Fruit fly (Drosophila melanogaster): Measurements from ENCODE around the gene CG8004.
A peak's percentile ranks its signal among the peaks of the same experiment; 100 is the strongest.

CG8004 gene

dm6 chr3L:19906780-19907705 is 21.3 kb downstream of the CG8004 start (continued):
- TF ChIP-seq ranshi (GFP tag; IDR thresholded peaks at IDR 0.05) (peak; percentile 66; the same call in 1 of the 2 replicates), B-H2 (GFP tag; optimal IDR thresholded peaks at IDR 0.05) (no peak), B-H1 (GFP tag; IDR thresholded peaks at IDR 0.05) (no peak; the same call in 2 of the 3 replicates), Poxn (GFP tag; IDR thresholded peaks at IDR 0.05) (no peak), CG5245 (GFP tag; optimal IDR thresholded peaks at IDR 0.05) (peak; percentile 57), CG12236 (GFP tag; optimal IDR thresholded peaks at IDR 0.05) (peak; percentile 74), run (tag; optimal IDR thresholded peaks at IDR 0.05) (no peak), Drgx (GFP tag; IDR thresholded peaks at IDR 0.05) (no peak), row (GFP tag; IDR thresholded peaks at IDR 0.05) (no peak), unc-4 (GFP tag; IDR thresholded peaks at IDR 0.05; ENCODE audit: partially characterized antibody) (no peak), CG1233 (GFP tag; optimal IDR thresholded peaks at IDR 0.05) (peak; percentile 68), abd-A (tag; optimal IDR thresholded peaks at IDR 0.05) (peak; percentile 65), CG12769 (tag; optimal IDR thresholded peaks at IDR 0.05) (peak; percentile 69), CG32767 (GFP tag; IDR thresholded peaks at IDR 0.05) (peak; percentile 51; the same call in 1 of the 2 replicates), E2f2 (GFP tag; IDR thresholded peaks at IDR 0.05) (peak; percentile 50; the same call in 1 of the 2 replicates), jing (GFP tag; optimal IDR thresholded peaks at IDR 0.05) (no peak), ttk (GFP tag; IDR thresholded peaks at IDR 0.05) (no peak; the same call in 1 of the 2 replicates), CG14441 (GFP tag; IDR thresholded peaks at IDR 0.05) (peak; percentile 43; the same call in 1 of the 2 replicates), pros (GFP tag; optimal IDR thresholded peaks at IDR 0.05) (peak; percentile 73), Usf (GFP tag; optimal IDR thresholded peaks at IDR 0.05) (no peak), CG11456 (GFP tag; IDR thresholded peaks at IDR 0.05) (peak; percentile 62; the same call in 1 of the 3 replicates), Gsc (GFP tag; IDR thresholded peaks at IDR 0.05) (no peak), CG3407 (GFP tag; optimal IDR thresholded peaks at IDR 0.05) (peak; percentile 86), otp (GFP tag; IDR thresholded peaks at IDR 0.05) (peak; percentile 82), ase (GFP tag; IDR thresholded peaks at IDR 0.05) (0 out of 3 replicates have a peak, but pooled peaks have one; percentile 23), ash1 (GFP tag; optimal IDR thresholded peaks at IDR 0.05) (peak; percentile 32), yki (optimal IDR thresholded peaks at IDR 0.05) (no peak), CG17829 (tag; optimal IDR thresholded peaks at IDR 0.05) (peak; percentile 20), vvl (GFP tag; IDR thresholded peaks at IDR 0.05) (peak; percentile 73), br (optimal IDR thresholded peaks at IDR 0.05) (no peak), danr (GFP tag; IDR thresholded peaks at IDR 0.05) (peak; percentile 19; the same call in 1 of the 2 replicates), Dad (GFP tag; optimal IDR thresholded peaks at IDR 0.05) (peak; percentile 22), CG4820 (GFP tag; optimal IDR thresholded peaks at IDR 0.05) (peak; percentile 26), CG15073 (GFP tag; optimal IDR thresholded peaks at IDR 0.05) (no peak), CG4404 (GFP tag; IDR thresholded peaks at IDR 0.05) (no peak), D (optimal IDR thresholded peaks at IDR 0.05) (peak; percentile 65), D (GFP tag; optimal IDR thresholded peaks at IDR 0.05) (peak; percentile 62), tup (GFP tag; optimal IDR thresholded peaks at IDR 0.05) (peak; percentile 42), dmrt99B (tag; optimal IDR thresholded peaks at IDR 0.05) (peak; percentile 65), CG17328 (GFP tag; IDR thresholded peaks at IDR 0.05) (peak; percentile 53), Dll (GFP tag; IDR thresholded peaks at IDR 0.05; ENCODE audit: partially characterized antibody) (no peak), CHES-1-like (GFP tag; optimal IDR thresholded peaks at IDR 0.05) (peak; percentile 78), az2 (GFP tag; optimal IDR thresholded peaks at IDR 0.05) (no peak), CG8359 (GFP tag; optimal IDR thresholded peaks at IDR 0.05; ENCODE audit: borderline replicate concordance) (peak; percentile 40), CG12219 (GFP tag; optimal IDR thresholded peaks at IDR 0.05) (peak; percentile 51), CG17912 (GFP tag; optimal IDR thresholded peaks at IDR 0.05) (peak; percentile 34), CG14965 (GFP tag; optimal IDR thresholded peaks at IDR 0.05; ENCODE audit: borderline replicate concordance) (peak; percentile 74), dimm (GFP tag; IDR thresholded peaks at IDR 0.05) (no peak), trem (tag; optimal IDR thresholded peaks at IDR 0.05) (peak; percentile 13), toy (GFP tag; IDR thresholded peaks at IDR 0.05) (peak; percentile 21; the same call in 1 of the 2 replicates)
